Worm (Caenorhabditis elegans): Measurements from ENCODE around the gene ttr-45.

- TF ChIP-seq tbx-37 (GFP tag; conservative IDR thresholded peaks at IDR 0.05) (no peak), ama-1 (optimal IDR thresholded peaks at IDR 0.05) (no peak), aly-1 (tag; optimal IDR thresholded peaks at IDR 0.05) (no peak), scrt-1 (GFP tag; IDR thresholded peaks at IDR 0.05) (no peak), ceh-13 (GFP tag; optimal IDR thresholded peaks at IDR 0.05) (no peak), hmbx-1 (tag; optimal IDR thresholded peaks at IDR 0.05) (no peak)
These were observed 14.4 kb downstream of the ttr-45 start for ce11 chrIV:13268385-13268784.
